Fruit fly (Drosophila melanogaster): ENCODE results near the gene CG14684.

The CG14684 gene

DNA sequence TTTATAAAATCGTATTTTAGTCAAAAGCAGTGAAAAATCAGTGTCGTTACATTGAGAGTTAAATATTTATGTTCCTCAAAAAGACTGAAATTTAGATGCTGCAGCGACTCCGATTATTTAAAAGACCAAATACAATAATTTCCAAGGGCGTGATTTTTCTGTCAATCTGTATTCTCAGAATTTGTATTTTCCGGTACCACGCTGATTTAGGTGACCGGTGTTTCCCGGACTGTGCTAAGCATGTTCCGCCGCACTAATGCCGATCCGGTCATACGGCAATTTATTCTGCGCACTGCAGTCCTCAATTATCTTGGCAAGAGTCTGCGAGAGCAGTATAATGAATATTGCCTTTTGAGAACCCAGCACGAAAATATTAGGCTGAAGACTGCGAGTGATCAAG lies at the start of gene CG14684, which contains the start of gene CG31467:
TSS of gene CG14684 (plus strand) at position 212 of the 400 bp plus-strand sequence.
TSS of gene CG31467 (minus strand) at position 101 of the 400 bp plus-strand sequence.
- TF ChIP-seq CG12605 (GFP tag; IDR thresholded peaks at IDR 0.05) (no peak), gl (tag; optimal IDR thresholded peaks at IDR 0.05) (no peak), CG10348 (GFP tag; IDR thresholded peaks at IDR 0.05) (no peak), CG15710 (tag; optimal IDR thresholded peaks at IDR 0.05) (no peak), D1 (tag; optimal IDR thresholded peaks at IDR 0.05) (no peak), CG13204 (GFP tag; optimal IDR thresholded peaks at IDR 0.05) (no peak), Ets98B (GFP tag; IDR thresholded peaks at IDR 0.05) (no peak), Pif1A (GFP tag; optimal IDR thresholded peaks at IDR 0.05) (no peak), CG32121 (GFP tag; IDR thresholded peaks at IDR 0.05) (no peak), CG8159 (tag; optimal IDR thresholded peaks at IDR 0.05) (no peak), Pif1B (GFP tag; optimal IDR thresholded peaks at IDR 0.05) (no peak), CG9948 (tag; optimal IDR thresholded peaks at IDR 0.05) (no peak), CG4496 (GFP tag; IDR thresholded peaks at IDR 0.05) (no peak), CG17806 (tag; optimal IDR thresholded peaks at IDR 0.05) (no peak)

dm6 chr3R:10658783-10659182 lies 48.0 kb upstream of the CG14684 start:
- TF ChIP-seq CG4496 (GFP tag; IDR thresholded peaks at IDR 0.05): no peak
- TF ChIP-seq CG8159 (tag; optimal IDR thresholded peaks at IDR 0.05): no peak
- no peak for TF ChIP-seq CG32121 (GFP tag; IDR thresholded peaks at IDR 0.05)
- no peak for TF ChIP-seq CG9948 (tag; optimal IDR thresholded peaks at IDR 0.05)
- TF ChIP-seq CG12605 (GFP tag; IDR thresholded peaks at IDR 0.05): no peak
- TF ChIP-seq Ets98B (GFP tag; IDR thresholded peaks at IDR 0.05): no peak
- no peak for TF ChIP-seq CG15710 (tag; optimal IDR thresholded peaks at IDR 0.05)

DNA sequence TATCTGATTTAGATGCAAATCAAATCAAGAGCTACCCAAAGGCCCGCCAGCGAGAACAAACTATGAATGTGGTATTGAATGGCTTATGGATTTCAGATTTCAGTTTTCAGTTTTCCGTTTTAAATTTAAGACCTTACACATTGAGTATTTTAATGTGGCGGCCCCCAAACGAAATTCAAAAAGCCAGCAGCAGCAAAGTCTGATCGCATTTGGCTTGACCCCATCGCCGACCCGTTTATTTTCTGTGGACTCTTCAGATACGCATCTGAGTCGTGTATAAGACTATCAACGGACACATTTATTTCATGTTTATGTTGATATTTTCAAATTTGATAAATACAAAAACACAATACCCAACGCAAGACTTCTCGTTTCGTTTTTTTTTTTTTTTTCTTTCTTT lies 47.2 kb upstream of the CG14684 start:
- TF ChIP-seq CG13204 (GFP tag; optimal IDR thresholded peaks at IDR 0.05) (no peak), Pif1B (GFP tag; optimal IDR thresholded peaks at IDR 0.05) (no peak), Pif1A (GFP tag; optimal IDR thresholded peaks at IDR 0.05) (no peak), fd96Ca (GFP tag; IDR thresholded peaks at IDR 0.05) (no peak), CG8301 (tag; optimal IDR thresholded peaks at IDR 0.05) (no peak), CG32121 (GFP tag; IDR thresholded peaks at IDR 0.05) (no peak), gl (tag; optimal IDR thresholded peaks at IDR 0.05) (no peak), CG8159 (tag; optimal IDR thresholded peaks at IDR 0.05) (no peak), CG10348 (GFP tag; IDR thresholded peaks at IDR 0.05) (no peak), EcR (GFP tag; optimal IDR thresholded peaks at IDR 0.05) (no peak), CG14655 (GFP tag; optimal IDR thresholded peaks at IDR 0.05) (no peak), CG17806 (tag; optimal IDR thresholded peaks at IDR 0.05) (no peak), CG9948 (tag; optimal IDR thresholded peaks at IDR 0.05) (no peak), CG4496 (GFP tag; IDR thresholded peaks at IDR 0.05) (no peak), D1 (tag; optimal IDR thresholded peaks at IDR 0.05) (no peak), CG34367 (tag; optimal IDR thresholded peaks at IDR 0.05) (no peak)

- TF ChIP-seq rn (GFP tag; IDR thresholded peaks at IDR 0.05): 0 out of 2 replicates have a peak, but pooled peaks have one; percentile 6
- TF ChIP-seq CG32121 (GFP tag; IDR thresholded peaks at IDR 0.05): no peak
- peak; percentile 76 for TF ChIP-seq CG17806 (tag; optimal IDR thresholded peaks at IDR 0.05)
- TF ChIP-seq Pif1B (GFP tag; optimal IDR thresholded peaks at IDR 0.05): peak; percentile 57
- TF ChIP-seq CG13204 (GFP tag; optimal IDR thresholded peaks at IDR 0.05): no peak
- TF ChIP-seq CG10348 (GFP tag; IDR thresholded peaks at IDR 0.05): no peak
- peak; percentile 10; the same call in 1 of the 2 replicates for TF ChIP-seq CG12605 (GFP tag; IDR thresholded peaks at IDR 0.05)
- TF ChIP-seq fd96Ca (GFP tag; IDR thresholded peaks at IDR 0.05): no peak
- peak; percentile 43 for TF ChIP-seq gl (tag; optimal IDR thresholded peaks at IDR 0.05)
- TF ChIP-seq Snoo (tag; optimal IDR thresholded peaks at IDR 0.05): peak; percentile 53
- TF ChIP-seq D1 (tag; optimal IDR thresholded peaks at IDR 0.05): no peak
- TF ChIP-seq Ets98B (GFP tag; IDR thresholded peaks at IDR 0.05): no peak
- TF ChIP-seq CG4496 (GFP tag; IDR thresholded peaks at IDR 0.05): peak; percentile 51; the same call in 1 of the 3 replicates
- TF ChIP-seq CG14655 (GFP tag; optimal IDR thresholded peaks at IDR 0.05): peak; percentile 38
- peak; percentile 74 for TF ChIP-seq CG15710 (tag; optimal IDR thresholded peaks at IDR 0.05)
- TF ChIP-seq CG8301 (tag; optimal IDR thresholded peaks at IDR 0.05): peak; percentile 11
- peak; percentile 48 for TF ChIP-seq Pif1A (GFP tag; optimal IDR thresholded peaks at IDR 0.05)
- TF ChIP-seq CG34367 (tag; optimal IDR thresholded peaks at IDR 0.05): peak; percentile 72
- TF ChIP-seq EcR (GFP tag; optimal IDR thresholded peaks at IDR 0.05): no peak
- peak; percentile 87 for TF ChIP-seq CG8159 (tag; optimal IDR thresholded peaks at IDR 0.05)
- TF ChIP-seq CG9948 (tag; optimal IDR thresholded peaks at IDR 0.05): peak; percentile 75
Observed at dm6 chr3R:10661098-10661497, 45.7 kb upstream of the CG14684 start.

DNA sequence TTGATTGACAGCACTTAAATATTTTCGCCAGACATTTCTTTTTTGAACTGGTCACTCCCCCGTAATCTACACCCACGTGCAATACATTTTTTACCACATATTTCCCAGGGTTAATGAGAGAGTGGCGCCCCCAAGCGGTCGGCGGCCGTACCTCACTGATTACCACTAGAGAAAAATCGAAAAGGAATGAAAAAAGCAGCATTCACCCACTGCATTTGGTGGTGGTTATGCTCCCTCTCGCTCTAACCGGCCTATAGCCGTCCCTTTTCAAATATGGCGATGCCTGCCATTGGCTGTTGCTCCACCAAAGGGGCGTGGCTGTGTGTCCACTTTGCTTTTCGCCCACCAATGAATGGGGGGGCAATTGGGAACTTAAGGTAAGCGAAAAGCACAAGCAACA lies 41.8 kb upstream of the CG14684 start:
- peak; percentile 80 for TF ChIP-seq fd96Ca (GFP tag; IDR thresholded peaks at IDR 0.05)
- peak; percentile 60 for TF ChIP-seq Pif1A (GFP tag; optimal IDR thresholded peaks at IDR 0.05)
- TF ChIP-seq EcR (GFP tag; optimal IDR thresholded peaks at IDR 0.05): no peak
- TF ChIP-seq CG4496 (GFP tag; IDR thresholded peaks at IDR 0.05): peak; percentile 83
- no peak for TF ChIP-seq CG10348 (GFP tag; IDR thresholded peaks at IDR 0.05)
- TF ChIP-seq CG34367 (tag; optimal IDR thresholded peaks at IDR 0.05): peak; percentile 61
- TF ChIP-seq CG14655 (GFP tag; optimal IDR thresholded peaks at IDR 0.05): peak; percentile 61
- TF ChIP-seq CG17806 (tag; optimal IDR thresholded peaks at IDR 0.05): peak; percentile 8
- TF ChIP-seq D1 (tag; optimal IDR thresholded peaks at IDR 0.05): peak; percentile 53
- TF ChIP-seq Ets98B (GFP tag; IDR thresholded peaks at IDR 0.05): peak; percentile 79
- TF ChIP-seq CG8301 (tag; optimal IDR thresholded peaks at IDR 0.05): peak; percentile 47
- TF ChIP-seq CG15710 (tag; optimal IDR thresholded peaks at IDR 0.05): peak; percentile 34
- peak; percentile 82 for TF ChIP-seq CG32121 (GFP tag; IDR thresholded peaks at IDR 0.05)
- TF ChIP-seq CG13204 (GFP tag; optimal IDR thresholded peaks at IDR 0.05): peak; percentile 59
- no peak for TF ChIP-seq CG9948 (tag; optimal IDR thresholded peaks at IDR 0.05)
- no peak for TF ChIP-seq Pif1B (GFP tag; optimal IDR thresholded peaks at IDR 0.05)
- TF ChIP-seq CG12605 (GFP tag; IDR thresholded peaks at IDR 0.05): peak; percentile 71
- TF ChIP-seq CG8159 (tag; optimal IDR thresholded peaks at IDR 0.05): peak; percentile 39
- peak; percentile 69 for TF ChIP-seq rn (GFP tag; IDR thresholded peaks at IDR 0.05)
- peak; percentile 63 for TF ChIP-seq gl (tag; optimal IDR thresholded peaks at IDR 0.05)
- no peak for TF ChIP-seq Snoo (tag; optimal IDR thresholded peaks at IDR 0.05)
